Fruit fly (Drosophila melanogaster): ENCODE results near the gene Dsk.

The Dsk gene

dm6 chr3R:4229137-4229764 is 39.2 kb upstream of the Dsk start, which contains the start of gene DhpD (continued):
- TF ChIP-seq Dfd (GFP tag; optimal IDR thresholded peaks at IDR 0.05) (no peak), CG2116 (GFP tag; optimal IDR thresholded peaks at IDR 0.05) (no peak), CG5245 (GFP tag; optimal IDR thresholded peaks at IDR 0.05) (peak; percentile 46), Bgb (GFP tag; IDR thresholded peaks at IDR 0.05; ENCODE audit: partially characterized antibody) (peak; percentile 100), Oli (tag; optimal IDR thresholded peaks at IDR 0.05) (peak; percentile 48), Stat92E (GFP tag; optimal IDR thresholded peaks at IDR 0.05) (no peak), btn (GFP tag; optimal IDR thresholded peaks at IDR 0.05) (no peak), CG31388 (GFP tag; optimal IDR thresholded peaks at IDR 0.05) (peak; percentile 26), CG17912 (GFP tag; optimal IDR thresholded peaks at IDR 0.05) (no peak), D19B (GFP tag; optimal IDR thresholded peaks at IDR 0.05) (peak; percentile 63), Sin3A (optimal IDR thresholded peaks at IDR 0.05) (no peak), Gsc (GFP tag; IDR thresholded peaks at IDR 0.05) (no peak), GATAe (GFP tag; conservative IDR thresholded peaks at IDR 0.05) (no peak; the same call in 1 of the 2 replicates), dati (GFP tag; IDR thresholded peaks at IDR 0.05) (0 out of 2 replicates have a peak, but pooled peaks have one; percentile 13), caup (GFP tag; optimal IDR thresholded peaks at IDR 0.05; ENCODE audit: severe bottlenecking) (peak; percentile 79), otp (GFP tag; IDR thresholded peaks at IDR 0.05) (peak; percentile 76), Bteb2 (GFP tag; optimal IDR thresholded peaks at IDR 0.05) (peak; percentile 56), ken (GFP tag; IDR thresholded peaks at IDR 0.05) (peak; percentile 81), CG2875 (GFP tag; optimal IDR thresholded peaks at IDR 0.05) (no peak), CG17359 (tag; optimal IDR thresholded peaks at IDR 0.05) (peak; percentile 76), CG12659 (GFP tag; optimal IDR thresholded peaks at IDR 0.05) (peak; percentile 80), CG1603 (tag; optimal IDR thresholded peaks at IDR 0.05) (peak; percentile 66), mld (GFP tag; IDR thresholded peaks at IDR 0.05; ENCODE audit: partially characterized antibody) (peak; percentile 85), Hsf (GFP tag; optimal IDR thresholded peaks at IDR 0.05) (peak; percentile 56), CG9932 (GFP tag; IDR thresholded peaks at IDR 0.05) (peak; percentile 86), CrebB (tag; optimal IDR thresholded peaks at IDR 0.05) (no peak), CG8924 (tag; optimal IDR thresholded peaks at IDR 0.05) (no peak), Neu2 (GFP tag; optimal IDR thresholded peaks at IDR 0.05; ENCODE audit: borderline replicate concordance) (no peak), Ssrp (tag; optimal IDR thresholded peaks at IDR 0.05) (peak; percentile 45), Hmr (GFP tag; optimal IDR thresholded peaks at IDR 0.05) (peak; percentile 73), gfzf (GFP tag; optimal IDR thresholded peaks at IDR 0.05) (no peak), Dref (GFP tag; IDR thresholded peaks at IDR 0.05) (peak; percentile 32; the same call in 1 of the 2 replicates), B-H2 (GFP tag; optimal IDR thresholded peaks at IDR 0.05) (peak; percentile 81), MTF-1 (GFP tag; optimal IDR thresholded peaks at IDR 0.05; ENCODE audit: borderline replicate concordance) (no peak), sna (GFP tag; IDR thresholded peaks at IDR 0.05; ENCODE audit: partially characterized antibody) (no peak), CG16863 (GFP tag; optimal IDR thresholded peaks at IDR 0.05) (no peak), emc (GFP tag; optimal IDR thresholded peaks at IDR 0.05) (peak; percentile 27), jing (GFP tag; optimal IDR thresholded peaks at IDR 0.05) (peak; percentile 10), sens-2 (GFP tag; IDR thresholded peaks at IDR 0.05) (no peak), gsb-n (tag; optimal IDR thresholded peaks at IDR 0.05) (no peak), D19A (tag; optimal IDR thresholded peaks at IDR 0.05) (peak; percentile 70), CG12299 (tag; optimal IDR thresholded peaks at IDR 0.05) (peak; percentile 48), ash1 (GFP tag; optimal IDR thresholded peaks at IDR 0.05) (no peak), gcm (GFP tag; optimal IDR thresholded peaks at IDR 0.05) (no peak), CG11456 (GFP tag; IDR thresholded peaks at IDR 0.05) (peak; percentile 82), CG8290 (GFP tag; optimal IDR thresholded peaks at IDR 0.05) (no peak), CG8290 (tag; optimal IDR thresholded peaks at IDR 0.05) (peak in 1 of 2 experiments; percentile 83), pros (GFP tag; optimal IDR thresholded peaks at IDR 0.05) (no peak), Scr (GFP tag; IDR thresholded peaks at IDR 0.05; ENCODE audit: partially characterized antibody) (peak; percentile 74)

Data from whole organism, embryonic.